Fruit fly (Drosophila melanogaster): Measurements from ENCODE around the gene mtgo.

The mtgo gene

DNA sequence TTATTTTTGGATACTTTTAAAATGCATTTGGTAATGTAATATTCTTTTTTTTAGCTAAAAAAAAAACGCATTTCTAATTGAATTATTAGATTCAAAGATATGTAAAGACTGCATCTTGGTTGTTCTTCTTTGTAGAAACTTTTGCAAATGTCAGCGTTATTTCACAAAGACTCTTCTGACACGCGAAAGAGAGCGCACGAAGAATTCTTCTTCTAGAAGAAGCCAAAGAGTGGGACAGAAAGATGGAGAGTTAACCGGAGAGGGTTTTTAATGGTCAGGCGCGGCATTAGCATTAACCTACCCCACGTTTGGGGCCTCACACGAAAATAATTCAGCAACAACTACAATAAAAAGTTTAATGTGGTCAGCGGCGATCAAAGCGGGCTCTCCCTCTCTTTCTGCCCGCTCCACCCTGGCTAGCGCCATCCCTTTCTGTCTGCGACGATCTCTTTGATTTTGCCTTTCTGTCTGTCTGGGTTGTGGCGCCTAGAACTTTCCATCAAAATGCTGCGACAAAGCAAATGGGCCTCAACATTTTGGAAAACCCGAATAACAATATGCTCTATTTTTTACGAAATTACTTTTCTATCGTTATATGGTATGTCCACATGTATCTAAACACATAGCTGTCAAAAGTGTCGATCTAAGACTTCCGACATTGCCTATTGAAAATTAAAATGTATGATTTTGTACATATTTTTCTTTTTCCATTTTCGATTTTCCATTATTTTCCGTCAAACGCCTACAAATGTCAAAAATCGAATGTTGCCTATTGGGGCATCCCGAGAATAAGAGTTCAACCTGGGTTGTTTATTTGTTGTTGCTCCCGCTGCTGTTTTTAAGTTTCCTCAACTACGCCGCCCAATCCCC is 24.1 kb upstream of the mtgo start (continued):
- TF ChIP-seq CG15601 (tag; optimal IDR thresholded peaks at IDR 0.05) (no peak), H2.0 (GFP tag; IDR thresholded peaks at IDR 0.05) (no peak), amos (GFP tag; IDR thresholded peaks at IDR 0.05; ENCODE audit: partially characterized antibody) (no peak; the same call in 1 of the 2 replicates), CG11695 (GFP tag; IDR thresholded peaks at IDR 0.05) (no peak), CG11723 (GFP tag; optimal IDR thresholded peaks at IDR 0.05) (no peak), CG4328 (GFP tag; optimal IDR thresholded peaks at IDR 0.05) (no peak), rib (GFP tag; IDR thresholded peaks at IDR 0.05) (peak; percentile 53; the same call in 1 of the 2 replicates), ranshi (GFP tag; IDR thresholded peaks at IDR 0.05) (peak; percentile 25; the same call in 1 of the 2 replicates), CG1529 (GFP tag; optimal IDR thresholded peaks at IDR 0.05) (no peak), jing (GFP tag; optimal IDR thresholded peaks at IDR 0.05) (no peak), run (tag; optimal IDR thresholded peaks at IDR 0.05) (no peak), CG10959 (GFP tag; IDR thresholded peaks at IDR 0.05) (no peak), Hand (GFP tag; optimal IDR thresholded peaks at IDR 0.05) (no peak), insv (GFP tag; optimal IDR thresholded peaks at IDR 0.05) (no peak), otp (GFP tag; IDR thresholded peaks at IDR 0.05) (no peak), CG34376 (GFP tag; optimal IDR thresholded peaks at IDR 0.05) (no peak), CG6175 (GFP tag; IDR thresholded peaks at IDR 0.05) (0 out of 3 replicates have a peak, but pooled peaks have one; percentile 29), CG13894 (tag; optimal IDR thresholded peaks at IDR 0.05) (no peak), Fer3 (tag; optimal IDR thresholded peaks at IDR 0.05) (no peak), Doc2 (GFP tag; IDR thresholded peaks at IDR 0.05) (no peak), seq (GFP tag; IDR thresholded peaks at IDR 0.05) (no peak), CG12236 (GFP tag; optimal IDR thresholded peaks at IDR 0.05) (no peak), CG10654 (GFP tag; optimal IDR thresholded peaks at IDR 0.05) (no peak), Ets65A (GFP tag) (no peak), dan (GFP tag; IDR thresholded peaks at IDR 0.05) (no peak), bsh (GFP tag; optimal IDR thresholded peaks at IDR 0.05) (no peak), Lhr (GFP tag; optimal IDR thresholded peaks at IDR 0.05) (no peak), HmgZ (tag; optimal IDR thresholded peaks at IDR 0.05) (no peak), dysf (GFP tag; IDR thresholded peaks at IDR 0.05) (no peak), CG3281 (GFP tag; optimal IDR thresholded peaks at IDR 0.05) (no peak), salm (tag; optimal IDR thresholded peaks at IDR 0.05) (no peak), CG11093 (GFP tag; IDR thresholded peaks at IDR 0.05) (no peak), NfI (GFP tag; optimal IDR thresholded peaks at IDR 0.05) (no peak), onecut (GFP tag; IDR thresholded peaks at IDR 0.05) (no peak), Dfd (GFP tag; optimal IDR thresholded peaks at IDR 0.05) (no peak), gro (GFP tag; optimal IDR thresholded peaks at IDR 0.05) (no peak), CG10209 (GFP tag; optimal IDR thresholded peaks at IDR 0.05) (no peak), slbo (GFP tag; IDR thresholded peaks at IDR 0.05) (no peak), emc (GFP tag; optimal IDR thresholded peaks at IDR 0.05) (no peak), Dll (GFP tag; IDR thresholded peaks at IDR 0.05; ENCODE audit: partially characterized antibody) (no peak), toy (GFP tag; IDR thresholded peaks at IDR 0.05) (no peak), CG12219 (GFP tag; optimal IDR thresholded peaks at IDR 0.05) (no peak), knrl (GFP tag; IDR thresholded peaks at IDR 0.05; ENCODE audit: partially characterized antibody) (no peak), cato (GFP tag; optimal IDR thresholded peaks at IDR 0.05; ENCODE audit: borderline replicate concordance) (no peak), ind (GFP tag; optimal IDR thresholded peaks at IDR 0.05) (peak; percentile 9), CG6813 (GFP tag; optimal IDR thresholded peaks at IDR 0.05) (no peak), sc (optimal IDR thresholded peaks at IDR 0.05) (no peak), sc (GFP tag; optimal IDR thresholded peaks at IDR 0.05) (no peak), h (optimal IDR thresholded peaks at IDR 0.05) (no peak), CG6683 (GFP tag; optimal IDR thresholded peaks at IDR 0.05) (no peak)

Measured in whole organism, embryonic.